Worm (Caenorhabditis elegans): Measurements from ENCODE around the gene T28A11.19.

DNA sequence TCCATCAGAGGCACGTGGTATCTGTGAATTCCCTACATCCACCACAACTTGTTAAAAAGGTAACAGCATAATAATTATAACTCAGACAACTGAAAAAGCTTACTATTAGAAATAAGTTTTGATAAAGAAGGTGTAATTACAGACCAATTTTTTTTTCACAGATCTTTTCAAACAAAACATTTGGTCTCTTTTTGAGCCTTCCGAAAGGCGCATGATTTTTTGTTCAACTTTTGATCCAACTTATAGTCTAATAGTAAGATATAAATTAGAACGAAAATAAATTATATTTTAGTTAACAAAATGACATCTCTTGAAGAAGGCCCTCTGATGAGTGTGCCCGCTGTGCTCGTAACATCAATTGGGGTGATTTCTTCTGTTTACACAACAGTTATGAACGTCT, 38.9 kb upstream of the T28A11.19 start, which contains the start of gene srbc-3:
- TF ChIP-seq unc-39 (tag; optimal IDR thresholded peaks at IDR 0.05) (no peak), nhr-76 (tag; optimal IDR thresholded peaks at IDR 0.05) (no peak), unc-62 (GFP tag; optimal IDR thresholded peaks at IDR 0.05) (no peak), lsy-2 (tag; optimal IDR thresholded peaks at IDR 0.05) (no peak), elt-3 (tag; optimal IDR thresholded peaks at IDR 0.05) (no peak), lin-13 (tag; optimal IDR thresholded peaks at IDR 0.05) (no peak), ztf-11 (tag; optimal IDR thresholded peaks at IDR 0.05) (no peak), mab-5 (tag; optimal IDR thresholded peaks at IDR 0.05) (no peak), sptf-1 (tag; optimal IDR thresholded peaks at IDR 0.05) (no peak), blmp-1 (tag; optimal IDR thresholded peaks at IDR 0.05) (no peak), hlh-1 (tag; optimal IDR thresholded peaks at IDR 0.05) (no peak), nhr-237 (tag; optimal IDR thresholded peaks at IDR 0.05) (no peak)

Data from whole organism, mixed stage, embryonic.